Fruit fly (Drosophila melanogaster): ENCODE data around the gene nmdyn-D7.
A peak's percentile ranks its signal among the peaks of the same experiment; 100 is the strongest.

nmdyn-D7 gene

dm6 chr3R:9679746-9680145, at the start of gene nmdyn-D7:
TSS of gene nmdyn-D7 (plus strand) at chr3R:9679939.
- no peak for TF ChIP-seq CG17801 (GFP tag; optimal IDR thresholded peaks at IDR 0.05; ENCODE audit: partially characterized antibody)

- TF ChIP-seq CG17801 (GFP tag; optimal IDR thresholded peaks at IDR 0.05; ENCODE audit: partially characterized antibody) = no peak
Observed at dm6 chr3R:9630053-9630632, 49.6 kb upstream of the nmdyn-D7 start.

dm6 chr3R:9630633-9631095, 49.1 kb upstream of the nmdyn-D7 start, which contains the start of gene Calr:
TSS of gene Calr (minus strand) at chr3R:9630851.
- TF ChIP-seq CG17801 (GFP tag; optimal IDR thresholded peaks at IDR 0.05; ENCODE audit: partially characterized antibody) = peak; percentile 73

dm6 chr3R:9631564-9631963, 48.2 kb upstream of the nmdyn-D7 start, which contains the start of gene SpdS:
TSS of gene SpdS (plus strand) at chr3R:9631641.
- TF ChIP-seq CG17801 (GFP tag; optimal IDR thresholded peaks at IDR 0.05; ENCODE audit: partially characterized antibody) = no peak

- TF ChIP-seq CG17801 (GFP tag; optimal IDR thresholded peaks at IDR 0.05; ENCODE audit: partially characterized antibody) = no peak
Observed at dm6 chr3R:9632110-9632921, 47.4 kb upstream of the nmdyn-D7 start.

- peak; percentile 47 for TF ChIP-seq CG17801 (GFP tag; optimal IDR thresholded peaks at IDR 0.05; ENCODE audit: partially characterized antibody)
Observed at dm6 chr3R:9637361-9637760, 42.4 kb upstream of the nmdyn-D7 start, which contains the start of gene Scm. TSS of gene Scm (minus strand) at chr3R:9637611.

- TF ChIP-seq CG17801 (GFP tag; optimal IDR thresholded peaks at IDR 0.05; ENCODE audit: partially characterized antibody) = no peak
Observed at dm6 chr3R:9637882-9638281, 41.9 kb upstream of the nmdyn-D7 start, which contains the start of gene Dh44. TSS of gene Dh44 (plus strand) at chr3R:9638182.

- no peak for TF ChIP-seq CG17801 (GFP tag; optimal IDR thresholded peaks at IDR 0.05; ENCODE audit: partially characterized antibody)
Observed at dm6 chr3R:9640313-9640712, 39.4 kb upstream of the nmdyn-D7 start.

dm6 chr3R:9643977-9644376, 35.8 kb upstream of the nmdyn-D7 start:
- TF ChIP-seq CG17801 (GFP tag; optimal IDR thresholded peaks at IDR 0.05; ENCODE audit: partially characterized antibody) = no peak

- TF ChIP-seq CG17801 (GFP tag; optimal IDR thresholded peaks at IDR 0.05; ENCODE audit: partially characterized antibody) = no peak
Observed at dm6 chr3R:9644620-9645019, 35.1 kb upstream of the nmdyn-D7 start.

dm6 chr3R:9646104-9646707, 33.5 kb upstream of the nmdyn-D7 start, which contains the start of gene Fst:
TSS of gene Fst (minus strand) at chr3R:9646154.
- no peak for TF ChIP-seq CG17801 (GFP tag; optimal IDR thresholded peaks at IDR 0.05; ENCODE audit: partially characterized antibody)

- no peak for TF ChIP-seq CG17801 (GFP tag; optimal IDR thresholded peaks at IDR 0.05; ENCODE audit: partially characterized antibody)
Observed at dm6 chr3R:9665405-9665804, 14.3 kb upstream of the nmdyn-D7 start.

dm6 chr3R:9673207-9673606, 6.5 kb upstream of the nmdyn-D7 start:
- no peak for TF ChIP-seq CG17801 (GFP tag; optimal IDR thresholded peaks at IDR 0.05; ENCODE audit: partially characterized antibody)

- TF ChIP-seq CG17801 (GFP tag; optimal IDR thresholded peaks at IDR 0.05; ENCODE audit: partially characterized antibody) = no peak
Observed at dm6 chr3R:9674196-9674693, 5.5 kb upstream of the nmdyn-D7 start, which contains the start of gene Dhc1. TSS of gene Dhc1 (minus strand) at chr3R:9674643.

dm6 chr3R:9674968-9675573, 4.7 kb upstream of the nmdyn-D7 start, which contains the start of gene Nepl12:
TSS of gene Nepl12 (plus strand) at chr3R:9675523.
- TF ChIP-seq CG17801 (GFP tag; optimal IDR thresholded peaks at IDR 0.05; ENCODE audit: partially characterized antibody) = no peak
